Fruit fly (Drosophila melanogaster) Kc167 (cell line): Measurements from ENCODE around the gene ND-15.

Source experiments
- Myc ChIP-seq: fragments of >200 bp; optimal IDR thresholded peaks from 2 replicates; lab custom pipeline; 2017; ENCODE audit warnings: missing external identifiers
- Sin3A ChIP-seq: fragments of >200 bp; optimal IDR thresholded peaks from 2 replicates; lab custom pipeline; 2018; ENCODE audit warnings: missing external identifiers
- h ChIP-seq: fragments of >200 bp; optimal IDR thresholded peaks from 3 replicates; lab custom pipeline; 2018; ENCODE audit warnings: missing external identifiers
- insv ChIP-seq: fragments of >200 bp; optimal IDR thresholded peaks from 3 replicates; lab custom pipeline; 2018; ENCODE audit warnings: missing external identifiers
- psq ChIP-seq: fragments of >200 bp; optimal IDR thresholded peaks from 2 replicates; lab custom pipeline; 2017; ENCODE audit warnings: missing external identifiers
- ttk ChIP-seq: sonication (Bioruptor generic); optimal IDR thresholded peaks from 2 replicates; lab custom pipeline; 2017; ENCODE audit warnings: missing external identifiers

DNA sequence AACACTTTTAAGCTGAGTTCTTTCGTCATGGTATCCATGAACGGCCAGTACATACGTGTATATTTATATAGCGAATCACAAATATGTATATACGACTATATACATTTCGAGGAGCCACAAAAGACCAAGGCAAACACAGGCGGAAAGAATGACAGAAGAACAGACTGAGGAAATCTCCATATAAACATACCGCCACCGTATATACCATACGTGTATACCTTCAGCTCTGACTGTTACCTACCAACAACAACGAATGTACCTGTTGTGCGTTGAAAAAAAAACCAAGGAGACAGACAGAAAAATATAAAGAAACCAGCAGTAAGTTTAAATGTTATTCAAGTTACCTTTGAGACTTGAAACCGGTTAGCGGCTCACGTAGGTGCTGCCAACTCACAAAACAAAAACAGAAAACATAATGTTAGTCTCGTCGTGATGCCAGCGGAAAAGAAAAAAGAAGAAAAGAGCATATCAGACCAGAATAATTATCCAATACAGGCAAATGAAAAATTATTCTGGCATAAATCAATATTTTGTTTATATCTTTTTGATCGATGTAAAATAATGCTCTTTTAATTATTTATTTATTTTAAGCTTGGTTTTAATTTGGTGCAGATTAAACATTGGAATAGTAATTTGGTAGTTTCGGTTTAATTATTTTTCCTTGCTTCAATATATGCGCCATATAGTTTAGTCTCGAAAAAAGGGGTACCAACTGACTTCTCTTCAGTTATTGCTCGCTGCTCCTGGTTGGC, 57.1 kb downstream of the ND-15 start:
- TF ChIP-seq psq (lab: Kevin White, UChicago) (no peak), Sin3A (lab: Kevin White, UChicago) (no peak), insv (no peak), Myc (lab: Kevin White, UChicago) (no peak), ttk (lab: Kevin White, UChicago) (no peak), h (lab: Kevin White, UChicago) (no peak)
